Fruit fly (Drosophila melanogaster): ENCODE measurements around the gene per.

DNA sequence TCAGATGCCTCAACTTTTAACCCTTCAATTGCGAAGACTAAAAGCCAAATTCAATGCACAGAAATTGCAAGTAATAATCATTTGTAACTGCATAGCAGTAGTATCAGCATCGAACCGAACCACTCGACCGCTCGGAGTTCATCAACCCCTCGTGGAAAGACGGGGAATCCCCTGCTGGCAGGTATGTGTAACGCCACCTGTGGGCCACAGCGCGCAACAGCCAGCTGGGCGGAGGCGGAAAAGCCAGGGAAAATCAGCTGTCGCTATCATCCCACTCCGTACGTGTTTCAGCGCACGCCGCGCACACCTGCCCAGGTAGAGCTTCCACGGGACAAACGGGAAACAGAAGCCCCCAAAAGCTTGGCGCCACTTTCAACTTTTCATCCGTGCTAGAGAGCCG, 938 bp upstream of the per start:
- no peak for TF ChIP-seq Sin3A (optimal IDR thresholded peaks at IDR 0.05)
- TF ChIP-seq ttk (optimal IDR thresholded peaks at IDR 0.05): no peak
- no peak for TF ChIP-seq psq (optimal IDR thresholded peaks at IDR 0.05)
- no peak for TF ChIP-seq h (optimal IDR thresholded peaks at IDR 0.05)
- TF ChIP-seq Myc (optimal IDR thresholded peaks at IDR 0.05): no peak
